Worm (Caenorhabditis elegans) whole organism, early embryonic: ENCODE data around the gene B0001.4.

Experiments
- flt-1 ChIP-seq: fragments of 200-800 bp; sonication (Bioruptor generic); IDR thresholded peaks from 2 replicates; pipeline ENCODE4 v1.3.6; 2022; ENCODE audit warnings: missing genetic modification characterization, missing compliant biosample characterization
- hmbx-1 ChIP-seq: sonication (generic microtip); optimal IDR thresholded peaks from 2 replicates; lab custom pipeline; 2016; ENCODE audit warnings: mild to moderate bottlenecking, missing genetic modification characterization, missing compliant biosample characterization
- tbx-11 ChIP-seq: fragments of 200-800 bp; sonication (Bioruptor generic); IDR thresholded peaks from 2 replicates; pipeline ENCODE4 v1.3.6; 2022; ENCODE audit warnings: missing genetic modification characterization, missing compliant biosample characterization

DNA sequence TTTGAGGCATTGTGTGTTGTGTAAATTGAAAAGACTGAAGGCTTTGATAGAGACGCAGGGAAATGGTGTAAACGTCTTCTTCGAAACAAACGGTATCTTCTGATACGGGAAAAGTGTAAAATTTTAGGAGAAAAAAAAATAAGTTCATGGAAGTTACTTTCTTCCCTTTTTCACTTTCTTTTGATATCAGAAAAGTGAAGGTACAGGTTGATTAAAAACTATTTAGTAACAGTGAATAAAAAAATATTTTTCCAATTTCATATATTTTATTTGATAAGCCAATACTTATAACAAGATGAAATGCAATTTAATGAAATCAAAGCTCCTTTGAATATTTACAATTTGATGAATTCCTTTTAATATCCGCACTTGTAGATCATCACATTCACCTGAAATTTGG is 27.7 kb downstream of the B0001.4 start, which contains the start of gene col-129:
- TF ChIP-seq flt-1 (GFP tag; lab: Robert Waterston, UW) (no peak), hmbx-1 (tag; lab: Kevin White, UChicago) (no peak), tbx-11 (no peak)
